Worm (Caenorhabditis elegans) whole organism, L3 larva: ENCODE data around the gene nhr-238.

Experiments used
- ama-1 ChIP-seq: fragments of 150-350 bp; optimal IDR thresholded peaks from 2 replicates; lab custom pipeline; 2018
- ceh-16 ChIP-seq: sonication (generic microtip); optimal IDR thresholded peaks from 2 replicates; lab custom pipeline; 2017; ENCODE audit warnings: missing biosample characterization, missing genetic modification characterization
- daf-12 ChIP-seq: fragments of 150-350 bp; optimal IDR thresholded peaks from 2 replicates; lab custom pipeline; 2014; ENCODE audit warnings: missing biosample characterization, missing genetic modification reagents, missing genetic modification characterization
- fkh-10 ChIP-seq: sonication (generic microtip); optimal IDR thresholded peaks from 2 replicates; lab custom pipeline; 2017; ENCODE audit warnings: missing biosample characterization, missing genetic modification reagents, missing genetic modification characterization
- nfya-1 ChIP-seq: sonication (generic microtip); optimal IDR thresholded peaks from 2 replicates; lab custom pipeline; 2017; ENCODE audit warnings: missing genetic modification characterization, mild to moderate bottlenecking, missing compliant biosample characterization, antibody characterized with exemption, moderate library complexity; ENCODE audit not compliant: insufficient read depth
- nhr-11 ChIP-seq: fragments of 150-350 bp; optimal IDR thresholded peaks from 2 replicates; lab custom pipeline; 2014; ENCODE audit warnings: missing biosample characterization, missing genetic modification characterization
- nhr-237 ChIP-seq: fragments of 150-350 bp; optimal IDR thresholded peaks from 2 replicates; lab custom pipeline; 2014; ENCODE audit warnings: missing biosample characterization, missing genetic modification characterization
- nhr-67 ChIP-seq: fragments of 150-350 bp; optimal IDR thresholded peaks from 2 replicates; lab custom pipeline; 2014; ENCODE audit warnings: missing biosample characterization, missing genetic modification characterization
- nhr-77 ChIP-seq: fragments of 150-350 bp; optimal IDR thresholded peaks from 2 replicates; lab custom pipeline; 2014; ENCODE audit warnings: missing biosample characterization, missing genetic modification characterization
- skn-1 ChIP-seq: fragments of 150-350 bp; optimal IDR thresholded peaks from 2 replicates; lab custom pipeline; 2014; ENCODE audit warnings: missing biosample characterization, missing genetic modification characterization
- tbx-2 ChIP-seq: sonication (generic microtip); optimal IDR thresholded peaks from 2 replicates; lab custom pipeline; 2016; ENCODE audit warnings: mild to moderate bottlenecking, missing genetic modification characterization, missing compliant biosample characterization
- unc-39 ChIP-seq: sonication (generic microtip); optimal IDR thresholded peaks from 4 replicates; lab custom pipeline; 2017; ENCODE audit warnings: missing biosample characterization, missing genetic modification characterization
- unc-62 ChIP-seq: fragments of 150-350 bp; sonication (generic microtip); optimal IDR thresholded peaks from 4 replicates; lab custom pipeline; 2014; ENCODE audit warnings: missing biosample characterization, missing genetic modification reagents, missing genetic modification characterization

DNA sequence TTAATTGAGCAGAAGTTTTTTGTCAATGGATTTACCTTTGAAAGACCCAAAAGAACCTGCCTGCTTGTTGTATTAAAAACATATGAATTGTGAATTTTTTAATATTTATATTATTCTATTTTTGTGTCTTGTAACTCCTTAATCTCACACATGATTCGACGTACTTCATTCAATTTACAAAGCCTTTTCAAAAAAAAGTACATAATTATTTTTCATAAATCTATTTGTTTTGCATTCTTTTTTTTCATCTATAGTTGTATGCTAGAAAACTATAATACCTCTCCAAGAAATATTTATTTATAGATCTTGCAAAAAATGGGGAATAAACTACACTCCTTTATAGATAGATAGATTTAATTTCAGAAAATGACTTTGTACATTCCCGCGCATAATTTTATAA is 10.5 kb downstream of the nhr-238 start, which contains the start of gene nhr-179:
- no peak for TF ChIP-seq unc-62 (GFP tag; lab: Kevin White, UChicago)
- TF ChIP-seq fkh-10 = no peak
- TF ChIP-seq nhr-237 = no peak
- TF ChIP-seq ceh-16 (tag; lab: Kevin White, UChicago) = no peak
- TF ChIP-seq skn-1 (tag; lab: Kevin White, UChicago) = no peak
- TF ChIP-seq nhr-67 (tag; lab: Kevin White, UChicago) = no peak
- no peak for TF ChIP-seq nhr-11 (tag; lab: Kevin White, UChicago)
- no peak for TF ChIP-seq nhr-77 (tag; lab: Kevin White, UChicago)
- TF ChIP-seq daf-12 (tag; lab: Kevin White, UChicago) = no peak
- no peak for TF ChIP-seq nfya-1 (tag; lab: Kevin White, UChicago)
- TF ChIP-seq tbx-2 (tag; lab: Kevin White, UChicago) = no peak
- TF ChIP-seq ama-1 (lab: Kevin White, UChicago) = no peak
- TF ChIP-seq unc-39 (tag; lab: Kevin White, UChicago) = no peak
